Fruit fly (Drosophila melanogaster): ENCODE measurements around the gene CG8679.

CG8679 gene

DNA sequence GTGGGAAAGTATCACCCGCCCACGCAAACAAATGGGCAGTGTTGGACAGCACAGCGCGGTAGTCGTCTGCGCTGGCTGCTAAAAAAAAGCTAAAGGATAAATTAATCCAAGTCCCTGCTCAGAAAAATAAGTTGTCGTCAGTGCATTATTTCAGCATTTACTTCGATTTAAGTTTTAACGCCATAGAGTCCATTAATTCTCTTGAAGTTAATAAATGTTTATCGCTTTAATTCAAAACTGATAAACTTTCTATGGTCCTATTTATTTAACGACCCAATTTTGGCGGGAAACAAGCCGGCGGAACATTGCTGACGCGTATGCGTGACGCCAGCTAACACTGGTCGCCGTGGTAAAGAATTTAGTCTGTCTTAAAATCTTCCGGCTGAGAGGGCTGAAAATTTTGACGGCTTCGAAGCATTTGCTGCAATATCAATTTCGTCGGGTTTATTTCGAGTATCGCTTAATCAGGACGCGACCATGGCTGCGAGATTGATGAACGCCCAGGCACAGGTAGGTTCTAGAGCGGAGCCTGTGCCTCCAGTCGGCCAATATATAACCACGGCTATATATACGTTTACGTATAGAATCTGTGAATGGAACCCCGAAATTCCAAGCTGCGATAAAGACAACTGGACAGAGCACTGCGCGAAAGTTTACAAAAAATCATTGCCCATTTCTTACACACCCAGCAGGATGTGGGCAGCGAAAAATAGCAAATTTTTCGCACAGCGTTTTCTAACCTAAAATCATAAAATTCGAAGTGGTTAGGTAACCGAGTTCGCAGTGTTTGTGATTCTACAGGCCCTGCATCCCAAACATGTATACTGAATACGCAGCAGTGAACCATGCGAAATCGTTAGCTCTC lies 49.8 kb downstream of the CG8679 start, which contains the start of the genes mAcon1, CG43345 and CG43346 (continued):
- TF ChIP-seq Hnf4 (GFP tag; optimal IDR thresholded peaks at IDR 0.05), result peak; percentile 85
- TF ChIP-seq dl (GFP tag; optimal IDR thresholded peaks at IDR 0.05; ENCODE audit: insufficient read depth in 1 of 2, partially characterized antibody in 2 of 2), result no peak
- TF ChIP-seq usp (GFP tag; optimal IDR thresholded peaks at IDR 0.05), result no peak
- peak; percentile 84 for TF ChIP-seq rgr (GFP tag; optimal IDR thresholded peaks at IDR 0.05)
- peak; percentile 80 for TF ChIP-seq sv (GFP tag; optimal IDR thresholded peaks at IDR 0.05)
- TF ChIP-seq HLH106 (tag; optimal IDR thresholded peaks at IDR 0.05), result peak; percentile 90
- TF ChIP-seq woc (GFP tag; optimal IDR thresholded peaks at IDR 0.05), result peak; percentile 96
- no peak for TF ChIP-seq Dif (GFP tag; optimal IDR thresholded peaks at IDR 0.05; ENCODE audit: partially characterized antibody)
- TF ChIP-seq jim (GFP tag; optimal IDR thresholded peaks at IDR 0.05), result no peak
- peak in 1 of 2 experiments; percentile 89 for TF ChIP-seq foxo (GFP tag; optimal IDR thresholded peaks at IDR 0.05)
- no peak for TF ChIP-seq tai (GFP tag; optimal IDR thresholded peaks at IDR 0.05)
- TF ChIP-seq dmrt93B (GFP tag; optimal IDR thresholded peaks at IDR 0.05), result peak; percentile 82
- no peak for TF ChIP-seq pan (optimal IDR thresholded peaks at IDR 0.05)
- no peak for TF ChIP-seq CrebA (GFP tag; optimal IDR thresholded peaks at IDR 0.05; ENCODE audit: borderline replicate concordance)
- TF ChIP-seq ey (GFP tag; optimal IDR thresholded peaks at IDR 0.05), result peak; percentile 84

DNA sequence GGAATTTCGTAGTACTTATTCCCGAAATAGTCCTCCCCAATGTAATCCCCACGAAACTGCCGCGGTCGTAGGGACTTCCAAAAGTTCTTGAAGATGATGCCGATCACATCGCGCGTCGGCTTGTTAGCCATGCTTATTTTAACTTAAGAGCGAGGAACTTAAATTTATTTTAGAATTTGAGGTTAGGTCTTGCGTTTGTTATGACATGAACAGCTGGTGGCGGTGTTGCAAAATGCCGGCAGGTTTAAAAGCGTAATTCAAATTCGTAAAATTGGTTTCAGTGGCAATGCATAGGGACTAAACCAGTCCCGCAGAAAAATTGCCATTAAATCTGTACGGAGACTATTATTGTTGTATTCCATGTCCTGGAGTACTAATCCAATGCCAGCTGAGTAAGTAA lies 51.9 kb downstream of the CG8679 start:
- TF ChIP-seq OdsH (GFP tag; optimal IDR thresholded peaks at IDR 0.05) (no peak), ey (GFP tag; optimal IDR thresholded peaks at IDR 0.05) (no peak), lola (GFP tag; optimal IDR thresholded peaks at IDR 0.05) (no peak), jim (GFP tag; optimal IDR thresholded peaks at IDR 0.05) (no peak), HLH106 (tag; optimal IDR thresholded peaks at IDR 0.05) (peak; percentile 11), Abd-B (GFP tag; optimal IDR thresholded peaks at IDR 0.05) (no peak), brk (GFP tag; optimal IDR thresholded peaks at IDR 0.05) (no peak), GATAd (GFP tag; optimal IDR thresholded peaks at IDR 0.05) (no peak), br (GFP tag; optimal IDR thresholded peaks at IDR 0.05) (no peak), Jra (GFP tag; optimal IDR thresholded peaks at IDR 0.05) (no peak), woc (GFP tag; optimal IDR thresholded peaks at IDR 0.05) (peak; percentile 4), CG9705 (GFP tag; optimal IDR thresholded peaks at IDR 0.05) (no peak), foxo (GFP tag; optimal IDR thresholded peaks at IDR 0.05) (no peak), fru (GFP tag; optimal IDR thresholded peaks at IDR 0.05) (no peak), psq (GFP tag; optimal IDR thresholded peaks at IDR 0.05) (no peak), sv (GFP tag; optimal IDR thresholded peaks at IDR 0.05) (no peak), CG32264 (GFP tag; optimal IDR thresholded peaks at IDR 0.05) (no peak), rgr (GFP tag; optimal IDR thresholded peaks at IDR 0.05) (peak; percentile 1), Myc (optimal IDR thresholded peaks at IDR 0.05) (peak; percentile 6), tai (GFP tag; optimal IDR thresholded peaks at IDR 0.05) (no peak), Hr83 (GFP tag; optimal IDR thresholded peaks at IDR 0.05; ENCODE audit: poor library complexity, severe bottlenecking) (no peak), Mio (GFP tag; optimal IDR thresholded peaks at IDR 0.05) (no peak), Rel (GFP tag; optimal IDR thresholded peaks at IDR 0.05) (no peak), Rel (tag; optimal IDR thresholded peaks at IDR 0.05) (peak; percentile 39), dl (GFP tag; optimal IDR thresholded peaks at IDR 0.05; ENCODE audit: insufficient read depth in 1 of 2, partially characterized antibody in 2 of 2) (no peak), CrebA (GFP tag; optimal IDR thresholded peaks at IDR 0.05; ENCODE audit: borderline replicate concordance) (no peak), Hr78 (GFP tag; optimal IDR thresholded peaks at IDR 0.05) (no peak), Dfd (GFP tag; optimal IDR thresholded peaks at IDR 0.05) (no peak), usp (GFP tag; optimal IDR thresholded peaks at IDR 0.05) (no peak), sage (GFP tag; optimal IDR thresholded peaks at IDR 0.05) (no peak), dsf (GFP tag; optimal IDR thresholded peaks at IDR 0.05; ENCODE audit: borderline replicate concordance) (no peak), h (GFP tag; optimal IDR thresholded peaks at IDR 0.05) (peak; percentile 36), Sp1 (GFP tag; optimal IDR thresholded peaks at IDR 0.05) (no peak), Vsx2 (GFP tag; optimal IDR thresholded peaks at IDR 0.05; ENCODE audit: partially characterized antibody) (no peak), dmrt93B (GFP tag; optimal IDR thresholded peaks at IDR 0.05) (no peak), Hnf4 (GFP tag; optimal IDR thresholded peaks at IDR 0.05) (peak; percentile 12), pan (optimal IDR thresholded peaks at IDR 0.05) (no peak), N (GFP tag; optimal IDR thresholded peaks at IDR 0.05) (no peak), Dif (GFP tag; optimal IDR thresholded peaks at IDR 0.05; ENCODE audit: partially characterized antibody) (no peak)

Measured in whole organism, wandering third instar larva.